In the genomic region with DNA sequence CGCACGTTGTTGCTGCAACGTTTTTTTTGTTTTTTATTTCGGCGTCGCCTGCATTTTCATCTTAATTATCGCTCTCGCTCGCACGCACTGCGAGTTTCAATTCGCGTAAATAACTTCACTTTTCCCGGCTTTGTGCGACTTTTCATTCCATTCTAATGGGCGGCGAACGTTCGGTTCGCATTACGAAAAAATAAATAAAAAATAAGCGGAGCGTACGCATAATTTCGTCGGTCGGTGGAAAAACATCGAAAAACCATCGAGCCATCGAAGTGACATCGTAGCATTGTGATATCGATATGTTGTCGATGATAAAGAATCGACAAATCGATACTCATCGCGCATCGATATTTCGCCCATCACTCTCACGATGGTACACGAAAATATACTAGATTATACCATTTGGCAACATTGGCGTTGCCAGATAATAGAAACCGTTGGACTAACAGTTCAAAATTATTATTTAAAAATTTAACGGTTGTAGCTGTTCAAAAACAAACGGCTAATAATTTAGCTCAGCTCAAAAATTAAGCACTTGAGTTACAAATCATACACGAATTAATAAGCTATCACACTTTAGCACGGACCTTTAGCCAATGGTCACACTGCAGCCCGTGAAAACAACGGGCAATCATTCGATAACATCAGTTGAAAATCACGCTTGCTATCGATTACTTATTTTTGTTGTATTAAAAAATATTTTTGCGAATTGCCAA, we compare ENCODE assay signal across 5 fruit fly cellular contexts.
TF ChIP-seq lines count a peak whose summit lies in the region.

A gene (minus strand): TSS at position 232 of the 713 bp plus-strand sequence.
A gene (plus strand): TSS at position 639 of the 713 bp plus-strand sequence.

- no peak for TF ChIP-seq CTCF in whole organism, embryonic (GFP tag; optimal IDR thresholded peaks at IDR 0.05; lab: Kevin White, UChicago)

TF ChIP-seq in whole organism, adult, 20 proteins besides CTCF, POLR2A, EP300 and RAD21:
- peak; percentile 59 for TF ChIP-seq CG7101 (tag; optimal IDR thresholded peaks at IDR 0.05; lab: Kevin White, UChicago)
- peak; percentile 41 for TF ChIP-seq ovo (GFP tag; optimal IDR thresholded peaks at IDR 0.05; lab: Kevin White, UChicago)
- TF ChIP-seq CG1620 (GFP tag; optimal IDR thresholded peaks at IDR 0.05; lab: Kevin White, UChicago), result peak; percentile 62
- TF ChIP-seq CG14711 (tag; optimal IDR thresholded peaks at IDR 0.05; lab: Kevin White, UChicago), result no peak
- TF ChIP-seq tj (GFP tag; optimal IDR thresholded peaks at IDR 0.05; lab: Kevin White, UChicago), result no peak
- TF ChIP-seq Crg-1 (GFP tag; optimal IDR thresholded peaks at IDR 0.05; lab: Kevin White, UChicago), result peak; percentile 1
- TF ChIP-seq CG5204 (GFP tag; optimal IDR thresholded peaks at IDR 0.05; lab: Kevin White, UChicago), result peak; percentile 41
- TF ChIP-seq Hr96 (GFP tag; optimal IDR thresholded peaks at IDR 0.05; lab: Kevin White, UChicago), result peak; percentile 49
- peak; percentile 84 for TF ChIP-seq Mnt (GFP tag; optimal IDR thresholded peaks at IDR 0.05; lab: Kevin White, UChicago)
- TF ChIP-seq bab1 (GFP tag; optimal IDR thresholded peaks at IDR 0.05; lab: Kevin White, UChicago), result peak; percentile 61
- no peak for TF ChIP-seq CG11617 (GFP tag; optimal IDR thresholded peaks at IDR 0.05; lab: Kevin White, UChicago)
TF ChIP-seq in whole organism, adult: peak in this region for 8.

TF ChIP-seq in whole organism, embryonic, 481 proteins besides CTCF, POLR2A, EP300 and RAD21 (continues in another document):
- TF ChIP-seq cato (GFP tag; optimal IDR thresholded peaks at IDR 0.05; lab: Kevin White, UChicago; ENCODE audit: borderline replicate concordance), result peak; percentile 16
- no peak for TF ChIP-seq Camta (GFP tag; optimal IDR thresholded peaks at IDR 0.05; lab: Kevin White, UChicago)
- TF ChIP-seq vfl (GFP tag; optimal IDR thresholded peaks at IDR 0.05; lab: Kevin White, UChicago), result no peak
- TF ChIP-seq CG34376 (GFP tag; optimal IDR thresholded peaks at IDR 0.05; lab: Kevin White, UChicago), result peak; percentile 52
- TF ChIP-seq CG14050 (GFP tag; IDR thresholded peaks at IDR 0.05; lab: Robert Waterston, UW), result no peak
- peak; percentile 99 for TF ChIP-seq HLH4C (GFP tag; IDR thresholded peaks at IDR 0.05; lab: Robert Waterston, UW; ENCODE audit: partially characterized antibody)
- no peak for TF ChIP-seq GATAe (GFP tag; conservative IDR thresholded peaks at IDR 0.05; lab: Robert Waterston, UW)
- TF ChIP-seq CG9437 (GFP tag; optimal IDR thresholded peaks at IDR 0.05; lab: Kevin White, UChicago), result peak; percentile 2
- TF ChIP-seq CG15073 (GFP tag; optimal IDR thresholded peaks at IDR 0.05; lab: Kevin White, UChicago), result no peak
- peak; percentile 29 for TF ChIP-seq CG9876 (GFP tag; optimal IDR thresholded peaks at IDR 0.05; lab: Kevin White, UChicago)
- TF ChIP-seq H15 (GFP tag; IDR thresholded peaks at IDR 0.05; lab: Robert Waterston, UW), result no peak
- peak; percentile 27 to 34 for TF ChIP-seq Hr51 (GFP tag; optimal IDR thresholded peaks at IDR 0.05; lab: Kevin White, UChicago)
- TF ChIP-seq BtbVII (GFP tag; optimal IDR thresholded peaks at IDR 0.05; lab: Kevin White, UChicago), result no peak
- no peak for TF ChIP-seq pan (optimal IDR thresholded peaks at IDR 0.05; lab: Kevin White, UChicago)
- no peak for TF ChIP-seq pan (GFP tag; optimal IDR thresholded peaks at IDR 0.05 in 1 of 2, IDR thresholded peaks at IDR 0.05 in 1 of 2)
- peak; percentile 78 for TF ChIP-seq CG12659 (GFP tag; optimal IDR thresholded peaks at IDR 0.05; lab: Kevin White, UChicago)
- TF ChIP-seq Dbx (GFP tag; IDR thresholded peaks at IDR 0.05; lab: Robert Waterston, UW), result peak; percentile 56; the same call in 2 of the 3 replicates

TF ChIP-seq in whole organism, prepupa, 60 proteins besides CTCF, POLR2A, EP300 and RAD21 (continues in another document):
- TF ChIP-seq CG4318 (GFP tag; optimal IDR thresholded peaks at IDR 0.05; lab: Kevin White, UChicago), result no peak
- TF ChIP-seq fd85E (GFP tag; optimal IDR thresholded peaks at IDR 0.05; lab: Kevin White, UChicago), result no peak
- no peak for TF ChIP-seq Blimp-1 (GFP tag; optimal IDR thresholded peaks at IDR 0.05; lab: Kevin White, UChicago)
- TF ChIP-seq esn (GFP tag; optimal IDR thresholded peaks at IDR 0.05; lab: Kevin White, UChicago), result peak; percentile 41
- TF ChIP-seq CG6276 (GFP tag; optimal IDR thresholded peaks at IDR 0.05; lab: Kevin White, UChicago), result no peak
- peak; percentile 8 for TF ChIP-seq Eip75B (GFP tag; optimal IDR thresholded peaks at IDR 0.05; lab: Kevin White, UChicago)
- TF ChIP-seq Hr38 (GFP tag; optimal IDR thresholded peaks at IDR 0.05; lab: Kevin White, UChicago), result no peak
- no peak for TF ChIP-seq CG11294 (GFP tag; IDR thresholded peaks at IDR 0.05; lab: Robert Waterston, UW)
- no peak for TF ChIP-seq CG11762 (GFP tag; optimal IDR thresholded peaks at IDR 0.05; lab: Kevin White, UChicago; ENCODE audit: insufficient read depth)
- no peak for TF ChIP-seq CG1621 (tag; optimal IDR thresholded peaks at IDR 0.05; lab: Kevin White, UChicago)
- peak; percentile 1 for TF ChIP-seq achi (GFP tag; optimal IDR thresholded peaks at IDR 0.05; lab: Kevin White, UChicago)
- peak; percentile 51 for TF ChIP-seq Hr39 (GFP tag; optimal IDR thresholded peaks at IDR 0.05; lab: Kevin White, UChicago)
- peak; percentile 2 for TF ChIP-seq Sox14 (GFP tag; optimal IDR thresholded peaks at IDR 0.05; lab: Kevin White, UChicago)
- TF ChIP-seq Eip93F (GFP tag; optimal IDR thresholded peaks at IDR 0.05; lab: Kevin White, UChicago), result no peak
- no peak for TF ChIP-seq Gug (GFP tag; IDR thresholded peaks at IDR 0.05; lab: Robert Waterston, UW)
- TF ChIP-seq Sox102F (GFP tag; optimal IDR thresholded peaks at IDR 0.05; lab: Kevin White, UChicago), result peak; percentile 1
- TF ChIP-seq eg (GFP tag; IDR thresholded peaks at IDR 0.05; lab: Robert Waterston, UW), result peak; percentile 20; the same call in 1 of the 3 replicates
- no peak for TF ChIP-seq fkh (GFP tag; optimal IDR thresholded peaks at IDR 0.05; lab: Kevin White, UChicago)

TF ChIP-seq in whole organism, pupa, 21 proteins besides CTCF, POLR2A, EP300 and RAD21:
- peak; percentile 15 for TF ChIP-seq gl (tag; optimal IDR thresholded peaks at IDR 0.05; lab: Kevin White, UChicago)
- TF ChIP-seq EcR (GFP tag; optimal IDR thresholded peaks at IDR 0.05; lab: Kevin White, UChicago), result peak; percentile 42
- no peak for TF ChIP-seq CG8301 (tag; optimal IDR thresholded peaks at IDR 0.05; lab: Kevin White, UChicago)
- peak; percentile 4 for TF ChIP-seq CG15710 (tag; optimal IDR thresholded peaks at IDR 0.05; lab: Kevin White, UChicago)
- TF ChIP-seq CG4496 (GFP tag; IDR thresholded peaks at IDR 0.05; lab: Robert Waterston, UW), result peak; percentile 10; the same call in 1 of the 3 replicates
- peak; percentile 21 for TF ChIP-seq Pif1B (GFP tag; optimal IDR thresholded peaks at IDR 0.05; lab: Kevin White, UChicago)
- TF ChIP-seq CG34367 (tag; optimal IDR thresholded peaks at IDR 0.05; lab: Kevin White, UChicago), result no peak
- TF ChIP-seq CG13204 (GFP tag; optimal IDR thresholded peaks at IDR 0.05; lab: Kevin White, UChicago), result no peak

TF ChIP-seq in whole organism, wandering third instar larva, 38 proteins besides CTCF, POLR2A, EP300 and RAD21:
- TF ChIP-seq Vsx2 (GFP tag; optimal IDR thresholded peaks at IDR 0.05; lab: Kevin White, UChicago; ENCODE audit: partially characterized antibody) (no peak), h (GFP tag; optimal IDR thresholded peaks at IDR 0.05; lab: Kevin White, UChicago) (peak; percentile 40), GATAd (GFP tag; optimal IDR thresholded peaks at IDR 0.05; lab: Kevin White, UChicago) (peak; percentile 17), HLH106 (tag; optimal IDR thresholded peaks at IDR 0.05; lab: Kevin White, UChicago) (peak; percentile 28), Sp1 (GFP tag; optimal IDR thresholded peaks at IDR 0.05; lab: Kevin White, UChicago) (peak; percentile 24), fru (GFP tag; optimal IDR thresholded peaks at IDR 0.05; lab: Kevin White, UChicago) (peak; percentile 23), Jra (GFP tag; optimal IDR thresholded peaks at IDR 0.05; lab: Kevin White, UChicago) (peak; percentile 42), foxo (GFP tag; optimal IDR thresholded peaks at IDR 0.05; lab: Kevin White, UChicago) (peak in 1 of 2 experiments; percentile 31), dsf (GFP tag; optimal IDR thresholded peaks at IDR 0.05; lab: Kevin White, UChicago; ENCODE audit: borderline replicate concordance) (no peak), N (GFP tag; optimal IDR thresholded peaks at IDR 0.05; lab: Kevin White, UChicago) (no peak), sv (GFP tag; optimal IDR thresholded peaks at IDR 0.05; lab: Kevin White, UChicago) (peak; percentile 49), ey (GFP tag; optimal IDR thresholded peaks at IDR 0.05; lab: Kevin White, UChicago) (peak; percentile 8), psq (GFP tag; optimal IDR thresholded peaks at IDR 0.05; lab: Kevin White, UChicago) (peak; percentile 34)
